Worm (Caenorhabditis elegans) whole organism, L1 larva: ENCODE results near the gene T13H5.1.

ENCODE experiments used
- C16A3.4 ChIP-seq: fragments of 150-350 bp; optimal IDR thresholded peaks from 2 replicates; lab custom pipeline; 2014; ENCODE audit warnings: missing biosample characterization, missing genetic modification characterization
- ama-1 ChIP-seq: fragments of 150-350 bp; optimal IDR thresholded peaks from 2 replicates; lab custom pipeline; 2014
- ets-5 ChIP-seq: fragments of 200-800 bp; sonication (Bioruptor generic); IDR thresholded peaks from 2 replicates; pipeline ENCODE4 v1.3.6; 2022; ENCODE audit warnings: missing genetic modification characterization, missing compliant biosample characterization
- nhr-11 ChIP-seq: fragments of 150-350 bp; optimal IDR thresholded peaks from 2 replicates; lab custom pipeline; 2014; ENCODE audit warnings: missing biosample characterization, missing genetic modification characterization
- nhr-237 ChIP-seq: fragments of 150-350 bp; optimal IDR thresholded peaks from 2 replicates; lab custom pipeline; 2014; ENCODE audit warnings: missing biosample characterization, missing genetic modification characterization
- nhr-77 ChIP-seq: fragments of 150-350 bp; optimal IDR thresholded peaks from 2 replicates; lab custom pipeline; 2014; ENCODE audit warnings: missing biosample characterization, missing genetic modification characterization
- rnt-1 ChIP-seq: sonication (generic microtip); optimal IDR thresholded peaks from 2 replicates; lab custom pipeline; 2016; ENCODE audit warnings: mild to moderate bottlenecking, missing genetic modification characterization, moderate library complexity, missing compliant biosample characterization

DNA sequence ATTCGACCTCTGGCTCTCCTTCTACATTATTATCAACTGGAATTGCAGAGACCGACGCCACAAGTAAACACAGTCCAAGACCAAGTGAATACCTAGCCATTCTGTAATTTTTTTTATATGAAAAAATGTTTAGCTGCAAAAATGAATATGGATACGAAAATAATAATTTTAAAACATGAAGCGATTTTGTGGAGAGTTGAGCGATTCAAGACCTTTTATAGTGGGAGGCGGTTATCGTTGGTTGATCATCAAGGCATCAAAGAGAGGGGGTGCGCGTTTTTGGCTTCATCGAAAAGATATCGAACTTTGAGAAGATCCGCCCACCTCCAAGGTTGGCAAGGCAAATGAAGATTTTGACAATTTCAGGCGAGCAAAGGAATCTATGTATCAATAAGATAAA lies 62.1 kb downstream of the T13H5.1 start, which contains the start of gene cut-3:
- TF ChIP-seq rnt-1 (tag; lab: Kevin White, UChicago) (no peak), nhr-77 (tag; lab: Kevin White, UChicago) (no peak), nhr-11 (tag; lab: Kevin White, UChicago) (no peak), ama-1 (no peak), ets-5 (GFP tag; lab: Robert Waterston, UW) (no peak), nhr-237 (tag; lab: Kevin White, UChicago) (no peak), C16A3.4 (tag; lab: Kevin White, UChicago) (no peak)
